Fruit fly (Drosophila melanogaster) whole organism, adult: ENCODE data around the gene CG9986.

ENCODE experiments used
- CG12768 ChIP-seq: fragments of 200-800 bp; sonication (Bioruptor generic); optimal IDR thresholded peaks from 2 replicates; lab custom pipeline; 2017; ENCODE audit warnings: missing biosample characterization, missing genetic modification characterization, mild to moderate bottlenecking, moderate library complexity, missing genetic modification reagents
- CG14711 ChIP-seq: fragments of 200-800 bp; sonication (Bioruptor generic); optimal IDR thresholded peaks from 2 replicates; lab custom pipeline; 2018; ENCODE audit warnings: missing biosample characterization, mild to moderate bottlenecking, missing genetic modification characterization, moderate library complexity
- CG1620 ChIP-seq: fragments of 200-800 bp; sonication (Bioruptor generic); optimal IDR thresholded peaks from 2 replicates; lab custom pipeline; 2016; ENCODE audit warnings: missing biosample characterization, missing genetic modification characterization
- CG7045 ChIP-seq: fragments of 200-800 bp; sonication (Bioruptor generic); optimal IDR thresholded peaks from 2 replicates; lab custom pipeline; 2017; ENCODE audit warnings: missing biosample characterization, mild to moderate bottlenecking, missing genetic modification characterization
- CG7101 ChIP-seq: fragments of 200-800 bp; sonication (Bioruptor generic); optimal IDR thresholded peaks from 2 replicates; lab custom pipeline; 2018; ENCODE audit warnings: missing biosample characterization, mild to moderate bottlenecking, missing genetic modification characterization, moderate library complexity
- Clk ChIP-seq: fragments of 200-800 bp; sonication (Bioruptor generic); optimal IDR thresholded peaks from 2 replicates; lab custom pipeline; 2017; ENCODE audit warnings: missing biosample characterization, missing genetic modification characterization
- Hr96 ChIP-seq: fragments of 200-800 bp; sonication (Bioruptor generic); optimal IDR thresholded peaks from 2 replicates; lab custom pipeline; 2016; ENCODE audit warnings: missing biosample characterization, missing genetic modification characterization
- bab1 ChIP-seq: fragments of 200-800 bp; sonication (Bioruptor generic); optimal IDR thresholded peaks from 3 replicates; lab custom pipeline; 2019; ENCODE audit warnings: missing biosample characterization, mild to moderate bottlenecking, missing genetic modification characterization, moderate library complexity
- cic ChIP-seq: fragments of 200-800 bp; sonication (Bioruptor generic); optimal IDR thresholded peaks from 2 replicates; lab custom pipeline; 2017; ENCODE audit warnings: missing biosample characterization, mild to moderate bottlenecking, missing genetic modification characterization, moderate library complexity
- kay ChIP-seq: fragments of 200-800 bp; sonication (Bioruptor generic); peaks from one replicate; lab custom pipeline; 2016; ENCODE audit warnings: missing biosample characterization, missing genetic modification characterization, borderline replicate concordance
- tj ChIP-seq: fragments of 200-800 bp; sonication (Bioruptor generic); optimal IDR thresholded peaks from 3 replicates; lab custom pipeline; 2017; ENCODE audit warnings: missing biosample characterization, mild to moderate bottlenecking, missing genetic modification characterization, moderate library complexity

dm6 chr3R:28603561-28603960 is 2.3 kb upstream of the CG9986 start:
- no peak for TF ChIP-seq Clk (GFP tag; lab: Kevin White, UChicago)
- TF ChIP-seq kay (GFP tag; lab: Kevin White, UChicago) = no peak
- no peak for TF ChIP-seq CG7101 (tag; lab: Kevin White, UChicago)
- no peak for TF ChIP-seq cic (GFP tag; lab: Kevin White, UChicago)
- TF ChIP-seq CG1620 (GFP tag; lab: Kevin White, UChicago) = no peak
- no peak for TF ChIP-seq Hr96
- TF ChIP-seq CG7045 (GFP tag; lab: Kevin White, UChicago) = no peak
- no peak for TF ChIP-seq CG12768 (GFP tag; lab: Kevin White, UChicago)
- TF ChIP-seq bab1 = no peak
- TF ChIP-seq tj (GFP tag; lab: Kevin White, UChicago) = no peak
- TF ChIP-seq CG14711 (tag; lab: Kevin White, UChicago) = no peak
